Fruit fly (Drosophila melanogaster) whole organism, embryonic: ENCODE measurements around the gene lectin-37Db.

Experiments used
- Bgb ChIP-seq: fragments of 200-800 bp; sonication (Bioruptor generic); IDR thresholded peaks from 2 replicates; pipeline ENCODE4 v1.3.6; 2022; ENCODE audit warnings: missing biosample characterization, missing genetic modification characterization; ENCODE audit not compliant: partially characterized antibody
- CG10321 ChIP-seq: fragments of 200-800 bp; sonication (Bioruptor generic); IDR thresholded peaks from 2 replicates; pipeline ENCODE4 v1.3.6; 2022; ENCODE audit warnings: missing biosample characterization, missing genetic modification characterization
- CG10366 ChIP-seq: fragments of 200-800 bp; sonication (Bioruptor generic); IDR thresholded peaks from 2 replicates; pipeline ENCODE4 v1.3.6; 2022; ENCODE audit warnings: missing biosample characterization, missing genetic modification characterization
- CG12219 ChIP-seq: fragments of 200-800 bp; sonication (Bioruptor generic); optimal IDR thresholded peaks from 3 replicates; lab custom pipeline; 2018; ENCODE audit warnings: missing biosample characterization, mild to moderate bottlenecking, missing genetic modification characterization
- CG14667 ChIP-seq: fragments of 200-800 bp; sonication (Bioruptor generic); IDR thresholded peaks from 2 replicates; pipeline ENCODE4 v1.3.6; 2022; ENCODE audit warnings: missing biosample characterization, missing genetic modification characterization
- CG15073 ChIP-seq: fragments of 200-800 bp; sonication (Bioruptor generic); optimal IDR thresholded peaks from 2 replicates; lab custom pipeline; 2016; ENCODE audit warnings: missing biosample characterization, missing genetic modification characterization
- CG15601 ChIP-seq: fragments of 200-800 bp; sonication (Bioruptor generic); optimal IDR thresholded peaks from 3 replicates; lab custom pipeline; 2019; ENCODE audit warnings: missing biosample characterization, mild to moderate bottlenecking, missing genetic modification characterization, moderate library complexity
- CG17328 ChIP-seq: fragments of 200-800 bp; sonication (Bioruptor generic); IDR thresholded peaks from 2 replicates; pipeline ENCODE4 v1.3.6; 2022; ENCODE audit warnings: missing biosample characterization, missing genetic modification characterization
- CG18599 ChIP-seq: fragments of 200-800 bp; sonication (Bioruptor generic); optimal IDR thresholded peaks from 3 replicates; lab custom pipeline; 2017; ENCODE audit warnings: missing biosample characterization, missing genetic modification characterization, mild to moderate bottlenecking, moderate library complexity, missing genetic modification reagents
- CG2678 ChIP-seq: fragments of 200-800 bp; sonication (Bioruptor generic); optimal IDR thresholded peaks from 3 replicates; lab custom pipeline; 2019; ENCODE audit warnings: missing biosample characterization, mild to moderate bottlenecking, missing genetic modification characterization, moderate library complexity
- CG2875 ChIP-seq: fragments of 200-800 bp; sonication (Bioruptor generic); optimal IDR thresholded peaks from 2 replicates; lab custom pipeline; 2017; ENCODE audit warnings: missing biosample characterization, mild to moderate bottlenecking, missing genetic modification characterization, missing genetic modification reagents
- CG30403 ChIP-seq: fragments of 200-800 bp; sonication (Bioruptor generic); optimal IDR thresholded peaks from 3 replicates; lab custom pipeline; 2016; ENCODE audit warnings: missing biosample characterization, missing genetic modification characterization
- CG31224 ChIP-seq: fragments of 200-800 bp; sonication (Bioruptor generic); IDR thresholded peaks from 2 replicates; pipeline ENCODE4 v1.3.6; 2022; ENCODE audit warnings: missing biosample characterization, missing genetic modification characterization
- CG3847 ChIP-seq: fragments of 200-800 bp; sonication (Bioruptor generic); IDR thresholded peaks from 2 replicates; pipeline ENCODE4 v1.3.6; 2022; ENCODE audit warnings: missing biosample characterization, missing genetic modification characterization
- CG42726 ChIP-seq: fragments of 200-800 bp; sonication (Bioruptor generic); IDR thresholded peaks from 2 replicates; pipeline ENCODE4 v1.3.6; 2022; ENCODE audit warnings: missing biosample characterization, missing genetic modification characterization; ENCODE audit not compliant: partially characterized antibody
- CG6689 ChIP-seq: fragments of 200-800 bp; sonication (Bioruptor generic); IDR thresholded peaks from 2 replicates; pipeline ENCODE4 v1.3.6; 2022; ENCODE audit warnings: missing biosample characterization, missing genetic modification characterization
- CG8924 ChIP-seq: fragments of 200-800 bp; optimal IDR thresholded peaks from 3 replicates; lab custom pipeline; 2019; ENCODE audit warnings: missing biosample characterization, mild to moderate bottlenecking, missing genetic modification characterization, moderate library complexity
- CG9797 ChIP-seq: fragments of 200-800 bp; sonication (Bioruptor generic); optimal IDR thresholded peaks from 3 replicates; lab custom pipeline; 2018; ENCODE audit warnings: missing biosample characterization, mild to moderate bottlenecking, missing genetic modification characterization
- Chrac-16 ChIP-seq: fragments of 200-800 bp; sonication (Bioruptor generic); optimal IDR thresholded peaks from 3 replicates; lab custom pipeline; 2016; ENCODE audit warnings: missing biosample characterization, missing genetic modification characterization
- CrebB ChIP-seq: fragments of 200-800 bp; sonication (Bioruptor generic); optimal IDR thresholded peaks from 3 replicates; lab custom pipeline; 2018; ENCODE audit warnings: missing biosample characterization, mild to moderate bottlenecking, missing genetic modification characterization
- D ChIP-seq, 2 experiments: fragments of 200-800 bp in 1 of 2; fragments of >200 bp in 1 of 2; sonication (Bioruptor generic) in 1 of 2; optimal IDR thresholded peaks; 2 replicates in 1 of 2; 3 replicates in 1 of 2; lab custom pipeline; 2017; ENCODE audit warnings: mild to moderate bottlenecking in 1 of 2, missing biosample characterization in 1 of 2, missing genetic modification characterization in 1 of 2, missing genetic modification reagents in 1 of 2
- D19A ChIP-seq: fragments of 200-800 bp; optimal IDR thresholded peaks from 3 replicates; lab custom pipeline; 2019; ENCODE audit warnings: missing biosample characterization, mild to moderate bottlenecking, missing genetic modification characterization, moderate library complexity
- D19B ChIP-seq: fragments of 200-800 bp; sonication (Bioruptor generic); optimal IDR thresholded peaks from 2 replicates; lab custom pipeline; 2017; ENCODE audit warnings: missing biosample characterization, mild to moderate bottlenecking, missing genetic modification characterization
- Dbx ChIP-seq: fragments of 200-800 bp; sonication (Bioruptor generic); IDR thresholded peaks from 3 replicates; pipeline ENCODE4 v1.3.6; 2022; ENCODE audit warnings: missing biosample characterization, missing genetic modification characterization
- Deaf1 ChIP-seq: fragments of 200-800 bp; optimal IDR thresholded peaks from 3 replicates; lab custom pipeline; 2019; ENCODE audit warnings: missing biosample characterization, mild to moderate bottlenecking, missing genetic modification characterization, moderate library complexity
- Dfd ChIP-seq, 2 experiments: fragments of >200 bp; optimal IDR thresholded peaks; 2 replicates each; lab custom pipeline; 2017; ENCODE audit warnings: missing biosample characterization in 2 of 2, missing genetic modification characterization in 2 of 2
- Drgx ChIP-seq: fragments of 200-800 bp; sonication (Bioruptor generic); IDR thresholded peaks from 2 replicates; pipeline ENCODE4 v1.3.6; 2022; ENCODE audit warnings: missing biosample characterization, missing genetic modification characterization
- Fer1 ChIP-seq: fragments of 200-800 bp; sonication (Bioruptor generic); optimal IDR thresholded peaks from 2 replicates; lab custom pipeline; 2017; ENCODE audit warnings: missing biosample characterization, mild to moderate bottlenecking, missing genetic modification characterization
- H15 ChIP-seq: fragments of 200-800 bp; sonication (Bioruptor generic); IDR thresholded peaks from 3 replicates; pipeline ENCODE4 v1.3.6; 2022; ENCODE audit warnings: missing biosample characterization, missing genetic modification characterization
- HLH3B ChIP-seq: fragments of 200-800 bp; sonication (Bioruptor generic); IDR thresholded peaks from 2 replicates; pipeline ENCODE4 v1.3.6; 2022; ENCODE audit warnings: missing biosample characterization, missing genetic modification characterization
- Hr3 ChIP-seq: fragments of 200-800 bp; sonication (Bioruptor generic); optimal IDR thresholded peaks from 3 replicates; lab custom pipeline; 2016; ENCODE audit warnings: missing biosample characterization, missing genetic modification characterization
- MESR4 ChIP-seq: fragments of 200-800 bp; sonication (Bioruptor generic); optimal IDR thresholded peaks from 2 replicates; lab custom pipeline; 2018; ENCODE audit warnings: missing biosample characterization, mild to moderate bottlenecking, missing genetic modification characterization, moderate library complexity
- Poxn ChIP-seq: fragments of 200-800 bp; sonication (Bioruptor generic); IDR thresholded peaks from 2 replicates; pipeline ENCODE4 v1.3.6; 2022; ENCODE audit warnings: missing biosample characterization, missing genetic modification characterization
- Vsx1 ChIP-seq: fragments of 200-800 bp; sonication (Bioruptor generic); optimal IDR thresholded peaks from 2 replicates; lab custom pipeline; 2017; ENCODE audit warnings: missing biosample characterization, mild to moderate bottlenecking, missing genetic modification characterization, missing genetic modification reagents
- al ChIP-seq: fragments of 200-800 bp; sonication (Bioruptor generic); IDR thresholded peaks from 2 replicates; pipeline ENCODE4 v1.3.6; 2022; ENCODE audit warnings: missing biosample characterization, missing genetic modification characterization
- ap ChIP-seq: fragments of 200-800 bp; sonication (Bioruptor generic); IDR thresholded peaks from 2 replicates; pipeline ENCODE4 v1.3.6; 2022; ENCODE audit warnings: missing biosample characterization, missing genetic modification characterization
- cas ChIP-seq: fragments of 200-800 bp; sonication (Bioruptor generic); IDR thresholded peaks from 2 replicates; pipeline ENCODE4 v1.3.6; 2022; ENCODE audit warnings: missing biosample characterization, missing genetic modification characterization
- da ChIP-seq: fragments of 200-800 bp; sonication (Bioruptor generic); optimal IDR thresholded peaks from 2 replicates; lab custom pipeline; 2016; ENCODE audit warnings: missing biosample characterization, missing genetic modification characterization
- emc ChIP-seq: fragments of 200-800 bp; sonication (Bioruptor generic); optimal IDR thresholded peaks from 2 replicates; lab custom pipeline; 2016; ENCODE audit warnings: missing biosample characterization, missing genetic modification characterization
- fd64A ChIP-seq: fragments of 200-800 bp; sonication (Bioruptor generic); optimal IDR thresholded peaks from 3 replicates; lab custom pipeline; 2018; ENCODE audit warnings: missing biosample characterization, mild to moderate bottlenecking, missing genetic modification characterization
- grau ChIP-seq: fragments of 200-800 bp; optimal IDR thresholded peaks from 3 replicates; lab custom pipeline; 2019; ENCODE audit warnings: missing biosample characterization, mild to moderate bottlenecking, missing genetic modification characterization, moderate library complexity
- ind ChIP-seq: fragments of 200-800 bp; sonication (Bioruptor generic); optimal IDR thresholded peaks from 3 replicates; lab custom pipeline; 2016; ENCODE audit warnings: missing biosample characterization, missing genetic modification characterization
- klu ChIP-seq: fragments of 200-800 bp; sonication (Bioruptor generic); IDR thresholded peaks from 2 replicates; pipeline ENCODE4 v1.3.6; 2022; ENCODE audit warnings: missing biosample characterization, missing genetic modification characterization
- luna ChIP-seq: fragments of 200-800 bp; sonication (Bioruptor generic); optimal IDR thresholded peaks from 2 replicates; lab custom pipeline; 2016; ENCODE audit warnings: missing biosample characterization, missing genetic modification characterization
- mirr ChIP-seq: fragments of 200-800 bp; sonication (Bioruptor generic); optimal IDR thresholded peaks from 3 replicates; lab custom pipeline; 2018; ENCODE audit warnings: missing biosample characterization, mild to moderate bottlenecking, missing genetic modification characterization
- pnt ChIP-seq: fragments of 200-800 bp; sonication (Bioruptor generic); optimal IDR thresholded peaks from 3 replicates; lab custom pipeline; 2016; ENCODE audit warnings: missing biosample characterization, missing genetic modification characterization
- pum ChIP-seq: fragments of 200-800 bp; sonication (Bioruptor generic); optimal IDR thresholded peaks from 2 replicates; lab custom pipeline; 2016; ENCODE audit warnings: missing biosample characterization, missing genetic modification characterization
- sc ChIP-seq, 3 experiments: fragments of >200 bp in 2 of 3; fragments of 200-800 bp in 1 of 3; sonication (Bioruptor generic) in 1 of 3; optimal IDR thresholded peaks; 2 replicates in 2 of 3; 3 replicates in 1 of 3; lab custom pipeline; 2017; ENCODE audit warnings: mild to moderate bottlenecking in 1 of 3, missing biosample characterization in 1 of 3, missing genetic modification characterization in 1 of 3, missing genetic modification reagents in 1 of 3
- slou ChIP-seq: fragments of 200-800 bp; sonication (Bioruptor generic); optimal IDR thresholded peaks from 3 replicates; lab custom pipeline; 2016; ENCODE audit warnings: missing biosample characterization, missing genetic modification characterization
- tx ChIP-seq: fragments of 200-800 bp; sonication (Bioruptor generic); optimal IDR thresholded peaks from 2 replicates; lab custom pipeline; 2016; ENCODE audit warnings: missing biosample characterization, missing genetic modification characterization
- wek ChIP-seq: fragments of 200-800 bp; sonication (Bioruptor generic); optimal IDR thresholded peaks from 3 replicates; lab custom pipeline; 2018; ENCODE audit warnings: missing biosample characterization, mild to moderate bottlenecking, missing genetic modification characterization, moderate library complexity
- zen ChIP-seq: fragments of 200-800 bp; sonication (Bioruptor generic); optimal IDR thresholded peaks from 3 replicates; lab custom pipeline; 2018; ENCODE audit warnings: missing biosample characterization, mild to moderate bottlenecking, missing genetic modification characterization, moderate library complexity

lectin-37Db gene

dm6 chr2L:19433292-19433691 is 14.4 kb downstream of the lectin-37Db start (continued):
- TF ChIP-seq CG31224 (GFP tag; lab: Robert Waterston, UW) = no peak
- no peak for TF ChIP-seq mirr (GFP tag; lab: Kevin White, UChicago)
- no peak for TF ChIP-seq CG3847 (GFP tag; lab: Robert Waterston, UW)
- no peak for TF ChIP-seq CG12219 (GFP tag; lab: Kevin White, UChicago)
- TF ChIP-seq CG10366 (GFP tag; lab: Robert Waterston, UW) = no peak
- no peak for TF ChIP-seq CG6689
- TF ChIP-seq CG2875 (GFP tag; lab: Kevin White, UChicago) = no peak
- TF ChIP-seq Dbx (GFP tag; lab: Robert Waterston, UW) = no peak
- TF ChIP-seq Drgx = no peak
- TF ChIP-seq CG15073 (GFP tag; lab: Kevin White, UChicago) = no peak
- no peak for TF ChIP-seq Deaf1
- no peak for TF ChIP-seq CG10321 (GFP tag; lab: Robert Waterston, UW)
- peak; percentile 38 for TF ChIP-seq Fer1 (GFP tag; lab: Kevin White, UChicago)
- no peak for TF ChIP-seq Bgb (GFP tag; lab: Robert Waterston, UW)
- no peak for TF ChIP-seq D (optimal IDR thresholded peaks at IDR 0.05; lab: Kevin White, UChicago)
- TF ChIP-seq D (GFP tag; optimal IDR thresholded peaks at IDR 0.05; lab: Kevin White, UChicago) = peak; percentile 14
- peak; percentile 50 for TF ChIP-seq CG2678 (tag; lab: Kevin White, UChicago)
- TF ChIP-seq tx (GFP tag; lab: Kevin White, UChicago) = no peak
- TF ChIP-seq CG30403 (GFP tag; lab: Kevin White, UChicago) = peak; percentile 4
- TF ChIP-seq CG14667 (GFP tag; lab: Robert Waterston, UW) = no peak
- TF ChIP-seq CG15601 (tag; lab: Kevin White, UChicago) = no peak
- TF ChIP-seq MESR4 (GFP tag; lab: Kevin White, UChicago) = no peak
- TF ChIP-seq al = no peak
- TF ChIP-seq luna (GFP tag; lab: Kevin White, UChicago) = no peak
- no peak for TF ChIP-seq slou
- TF ChIP-seq fd64A (GFP tag; lab: Kevin White, UChicago) = no peak
- no peak for TF ChIP-seq H15 (GFP tag; lab: Robert Waterston, UW)
- peak; percentile 40 for TF ChIP-seq CG18599 (GFP tag; lab: Kevin White, UChicago)
- TF ChIP-seq Hr3 (GFP tag; lab: Kevin White, UChicago) = no peak
- no peak for TF ChIP-seq sc (optimal IDR thresholded peaks at IDR 0.05; lab: Kevin White, UChicago)
- TF ChIP-seq sc (GFP tag; optimal IDR thresholded peaks at IDR 0.05; lab: Kevin White, UChicago) = no peak
- no peak for TF ChIP-seq D19A (tag; lab: Kevin White, UChicago)
- no peak for TF ChIP-seq Dfd (GFP tag; optimal IDR thresholded peaks at IDR 0.05; lab: Kevin White, UChicago)
- TF ChIP-seq HLH3B = no peak
- TF ChIP-seq zen (tag; lab: Kevin White, UChicago) = no peak
- no peak for TF ChIP-seq wek
- TF ChIP-seq D19B (GFP tag; lab: Kevin White, UChicago) = no peak
- TF ChIP-seq Poxn (GFP tag; lab: Robert Waterston, UW) = no peak
- TF ChIP-seq CG17328 (GFP tag; lab: Robert Waterston, UW) = no peak
- no peak for TF ChIP-seq Chrac-16
- no peak for TF ChIP-seq ap (GFP tag; lab: Robert Waterston, UW)
- TF ChIP-seq CrebB = no peak
- TF ChIP-seq cas (GFP tag; lab: Robert Waterston, UW) = no peak
- TF ChIP-seq Vsx1 (GFP tag; lab: Kevin White, UChicago) = no peak
- no peak for TF ChIP-seq CG42726
- TF ChIP-seq klu = no peak
- TF ChIP-seq CG8924 (tag; lab: Kevin White, UChicago) = peak; percentile 7
- no peak for TF ChIP-seq pum (GFP tag; lab: Kevin White, UChicago)
- no peak for TF ChIP-seq CG9797 (GFP tag; lab: Kevin White, UChicago)
- no peak for TF ChIP-seq ind
- peak; percentile 63 for TF ChIP-seq grau (tag; lab: Kevin White, UChicago)
- no peak for TF ChIP-seq emc (GFP tag; lab: Kevin White, UChicago)
- no peak for TF ChIP-seq pnt (GFP tag; lab: Kevin White, UChicago)
- TF ChIP-seq da (GFP tag; lab: Kevin White, UChicago) = no peak
